Worm (Caenorhabditis elegans): ENCODE data around the gene sra-2.

DNA sequence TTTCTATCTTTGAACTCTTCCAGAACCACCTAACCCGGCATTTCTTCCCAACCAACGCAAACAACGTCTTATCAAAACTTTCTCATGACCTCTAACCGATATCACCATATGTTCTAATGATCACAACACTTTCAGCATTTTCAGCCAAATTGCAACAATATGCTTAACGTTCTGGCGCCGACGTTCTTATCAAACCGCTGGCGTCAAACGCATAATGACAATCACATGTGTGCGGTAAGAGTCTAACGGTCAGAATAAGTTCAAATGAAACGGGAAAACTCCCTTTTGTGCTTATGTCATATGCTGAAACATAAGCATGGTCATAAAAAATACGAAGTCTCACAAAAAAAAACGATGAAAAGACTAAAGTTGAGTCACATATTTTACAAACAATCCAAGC lies 27.7 kb upstream of the sra-2 start:
- TF ChIP-seq ztf-23 (GFP tag; IDR thresholded peaks at IDR 0.05) = no peak
- no peak for TF ChIP-seq flt-1 (GFP tag; IDR thresholded peaks at IDR 0.05)
- TF ChIP-seq ref-1 (GFP tag; conservative IDR thresholded peaks at IDR 0.05) = no peak

Data from whole organism, midembryonic.